Worm (Caenorhabditis elegans) whole organism, L4 larva: ENCODE results near the gene his-69.

ENCODE experiments used
- F44E2.7 ChIP-seq: fragments of 200-800 bp; sonication (Bioruptor generic); IDR thresholded peaks from 2 replicates; pipeline ENCODE4 v2.1.2; 2022; ENCODE audit warnings: missing genetic modification characterization, missing compliant biosample characterization
- T26A8.4 ChIP-seq: fragments of 200-800 bp; sonication (Bioruptor generic); IDR thresholded peaks from 2 replicates; pipeline ENCODE4 v1.3.6; 2022; ENCODE audit warnings: missing genetic modification characterization, missing compliant biosample characterization
- Y48G9A.11 ChIP-seq: fragments of 200-800 bp; sonication (Bioruptor generic); IDR thresholded peaks from 2 replicates; pipeline ENCODE4 v1.3.6; 2022; ENCODE audit warnings: missing genetic modification reagents, missing genetic modification characterization, missing compliant biosample characterization
- aha-1 ChIP-seq: fragments of 150-350 bp; peaks from one replicate; lab custom pipeline; 2014; ENCODE audit warnings: missing biosample characterization, missing genetic modification characterization
- attf-4 ChIP-seq: sonication (generic microtip); optimal IDR thresholded peaks from 3 replicates; lab custom pipeline; 2017; ENCODE audit warnings: missing biosample characterization, missing genetic modification characterization
- ceh-20 ChIP-seq: fragments of 200-800 bp; sonication (Bioruptor generic); IDR thresholded peaks from 2 replicates; pipeline ENCODE4 v1.3.6; 2022; ENCODE audit warnings: missing genetic modification reagents, missing genetic modification characterization, missing compliant biosample characterization
- ceh-28 ChIP-seq: fragments of 150-350 bp; optimal IDR thresholded peaks from 2 replicates; lab custom pipeline; 2014; ENCODE audit warnings: missing biosample characterization, missing genetic modification reagents, missing genetic modification characterization
- ceh-32 ChIP-seq: sonication (generic microtip); optimal IDR thresholded peaks from 2 replicates; lab custom pipeline; 2016; ENCODE audit warnings: mild to moderate bottlenecking, missing genetic modification characterization, missing compliant biosample characterization; ENCODE audit not compliant: poor library complexity
- ces-1 ChIP-seq: fragments of 150-350 bp; sonication (generic microtip); optimal IDR thresholded peaks from 4 replicates; lab custom pipeline; 2014; ENCODE audit warnings: missing biosample characterization, missing genetic modification reagents, missing genetic modification characterization
- cey-2 ChIP-seq: sonication (generic microtip); optimal IDR thresholded peaks from 3 replicates; lab custom pipeline; 2017; ENCODE audit warnings: missing genetic modification characterization, mild to moderate bottlenecking, missing compliant biosample characterization, antibody characterized with exemption, borderline replicate concordance; ENCODE audit not compliant: insufficient read depth
- ctbp-1 ChIP-seq: fragments of 200-800 bp; sonication (Bioruptor generic); IDR thresholded peaks from 2 replicates; pipeline ENCODE4 v1.3.6; 2022; ENCODE audit warnings: missing genetic modification reagents, missing genetic modification characterization, missing compliant biosample characterization
- daf-12 ChIP-seq: fragments of 150-350 bp; optimal IDR thresholded peaks from 2 replicates; lab custom pipeline; 2014; ENCODE audit warnings: missing biosample characterization, missing genetic modification reagents, missing genetic modification characterization
- daf-16 ChIP-seq, 3 experiments: sonication (generic microtip); optimal IDR thresholded peaks; 2 replicates each; lab custom pipeline; 2016 to 2017; ENCODE audit warnings: missing genetic modification characterization in 3 of 3, missing genetic modification reagents in 3 of 3, mild to moderate bottlenecking in 2 of 3, missing compliant biosample characterization in 2 of 3, missing biosample characterization in 1 of 3, moderate library complexity in 1 of 3
- daf-8 ChIP-seq: fragments of 200-800 bp; sonication (Bioruptor generic); IDR thresholded peaks from 2 replicates; pipeline ENCODE4 v1.3.6; 2022; ENCODE audit warnings: missing genetic modification characterization, missing compliant biosample characterization
- dmd-6 ChIP-seq: fragments of 200-800 bp; sonication (Bioruptor generic); IDR thresholded peaks from 2 replicates; pipeline ENCODE4 v1.3.6; 2022; ENCODE audit warnings: missing genetic modification reagents, missing genetic modification characterization, missing compliant biosample characterization
- dmd-8 ChIP-seq: fragments of 200-800 bp; sonication (Bioruptor generic); IDR thresholded peaks from 2 replicates; pipeline ENCODE4 v1.3.6; 2022; ENCODE audit warnings: missing genetic modification characterization, missing compliant biosample characterization
- duxl-1 ChIP-seq: sonication (generic microtip); optimal IDR thresholded peaks from 2 replicates; lab custom pipeline; 2016; ENCODE audit warnings: mild to moderate bottlenecking, missing genetic modification characterization, moderate library complexity, missing compliant biosample characterization; ENCODE audit not compliant: poor library complexity
- fkh-10 ChIP-seq: fragments of 150-350 bp; optimal IDR thresholded peaks from 2 replicates; lab custom pipeline; 2014; ENCODE audit warnings: missing biosample characterization, missing genetic modification reagents, missing genetic modification characterization
- gei-8 ChIP-seq: fragments of 200-800 bp; sonication (Bioruptor generic); optimal IDR thresholded peaks from 2 replicates; lab custom pipeline; 2018; ENCODE audit warnings: mild to moderate bottlenecking, missing genetic modification characterization, missing compliant biosample characterization
- lir-3 ChIP-seq: sonication (generic microtip); optimal IDR thresholded peaks from 2 replicates; lab custom pipeline; 2016; ENCODE audit warnings: mild to moderate bottlenecking, missing genetic modification characterization, missing compliant biosample characterization
- lsy-2 ChIP-seq, 2 experiments: fragments of 150-350 bp in 1 of 2; sonication (generic microtip) in 1 of 2; optimal IDR thresholded peaks; 2 replicates each; lab custom pipeline; 2014 to 2017; ENCODE audit warnings: missing biosample characterization in 2 of 2, missing genetic modification characterization in 2 of 2
- mdt-29 ChIP-seq: fragments of 200-800 bp; sonication (Bioruptor generic); IDR thresholded peaks from 2 replicates; pipeline ENCODE4 v1.3.6; 2022; ENCODE audit warnings: missing genetic modification reagents, missing genetic modification characterization, missing compliant biosample characterization
- mep-1 ChIP-seq: fragments of 150-350 bp; sonication (generic microtip); optimal IDR thresholded peaks from 3 replicates; lab custom pipeline; 2014; ENCODE audit warnings: missing biosample characterization, missing genetic modification characterization
- mes-2 ChIP-seq: sonication (generic microtip); optimal IDR thresholded peaks from 2 replicates; lab custom pipeline; 2016; ENCODE audit warnings: missing genotype, mild to moderate bottlenecking, missing genetic modification characterization, missing compliant biosample characterization; ENCODE audit not compliant: poor library complexity, severe bottlenecking
- nhr-25 ChIP-seq: sonication (generic microtip); optimal IDR thresholded peaks from 2 replicates; lab custom pipeline; 2017; ENCODE audit warnings: missing genetic modification characterization, mild to moderate bottlenecking, missing compliant biosample characterization, antibody characterized with exemption, moderate library complexity, borderline replicate concordance; ENCODE audit not compliant: insufficient read depth
- nhr-28 ChIP-seq: fragments of 150-350 bp; optimal IDR thresholded peaks from 2 replicates; lab custom pipeline; 2014; ENCODE audit warnings: missing biosample characterization, missing genetic modification characterization
- pqm-1 ChIP-seq: sonication (generic microtip); optimal IDR thresholded peaks from 2 replicates; lab custom pipeline; 2017; ENCODE audit warnings: missing biosample characterization, missing genetic modification characterization
- rbr-2 ChIP-seq: sonication (generic microtip); optimal IDR thresholded peaks from 2 replicates; lab custom pipeline; 2016; ENCODE audit warnings: missing genotype, missing genetic modification characterization, missing compliant biosample characterization
- saeg-2 ChIP-seq: fragments of 200-800 bp; sonication (Bioruptor generic); IDR thresholded peaks from 2 replicates; pipeline ENCODE4 v1.3.6; 2022; ENCODE audit warnings: missing genetic modification reagents, missing genetic modification characterization, missing compliant biosample characterization
- set-16 ChIP-seq: fragments of 200-800 bp; sonication (Bioruptor generic); IDR thresholded peaks from 2 replicates; pipeline ENCODE4 v1.3.6; 2022; ENCODE audit warnings: missing genetic modification reagents, missing genetic modification characterization, missing compliant biosample characterization
- snpc-4 ChIP-seq: fragments of 150-350 bp; optimal IDR thresholded peaks from 2 replicates; lab custom pipeline; 2014; ENCODE audit warnings: missing biosample characterization, missing genetic modification characterization
- spr-1 ChIP-seq: sonication (generic microtip); optimal IDR thresholded peaks from 2 replicates; lab custom pipeline; 2016; ENCODE audit warnings: mild to moderate bottlenecking, missing genetic modification characterization, missing compliant biosample characterization
- tra-1 ChIP-seq: fragments of 200-800 bp; sonication (Bioruptor generic); IDR thresholded peaks from 2 replicates; pipeline ENCODE4 v1.3.6; 2022; ENCODE audit warnings: missing genetic modification reagents, missing genetic modification characterization, missing compliant biosample characterization
- unc-62 ChIP-seq, 3 experiments: fragments of 150-350 bp in 1 of 3; sonication (generic microtip); optimal IDR thresholded peaks in 2 of 3; peaks in 1 of 3; 1 replicate in 1 of 3; 2 replicates in 2 of 3; lab custom pipeline; 2014 to 2017; ENCODE audit warnings: missing biosample characterization in 3 of 3, missing genetic modification characterization in 3 of 3, missing genetic modification reagents in 3 of 3, missing genotype in 1 of 3
- zip-11 ChIP-seq: fragments of 200-800 bp; sonication (Bioruptor generic); IDR thresholded peaks from 2 replicates; pipeline ENCODE4 v1.3.6; 2022; ENCODE audit warnings: missing genetic modification characterization, missing compliant biosample characterization

The his-69 gene

ce11 chrIII:4087064-4087463 lies 28.5 kb upstream of the his-69 start:
- TF ChIP-seq aha-1 (tag; lab: Kevin White, UChicago) (peak; percentile 80), spr-1 (tag; lab: Kevin White, UChicago) (no peak)

ce11 chrIII:4086536-4086935 lies 28.0 kb upstream of the his-69 start, which contains the start of gene kin-19:
kin-19 (minus strand) TSS chrIII:4086636.
- TF ChIP-seq ceh-28 (tag; lab: Kevin White, UChicago) (no peak), dmd-8 (GFP tag; lab: Robert Waterston, UW) (no peak), F44E2.7 (GFP tag; lab: Robert Waterston, UW) (no peak), lir-3 (tag; lab: Kevin White, UChicago) (no peak), zip-11 (GFP tag; lab: Robert Waterston, UW) (no peak), attf-4 (tag; lab: Kevin White, UChicago) (no peak), mdt-29 (no peak), nhr-28 (tag; lab: Kevin White, UChicago) (no peak), tra-1 (GFP tag; lab: Robert Waterston, UW) (no peak), ceh-32 (tag; lab: Kevin White, UChicago) (no peak)

- peak; percentile 92 for TF ChIP-seq aha-1 (tag; lab: Kevin White, UChicago)
- TF ChIP-seq ceh-32 (tag; lab: Kevin White, UChicago): no peak
- 0 out of 2 replicates have a peak, but pooled peaks have one; percentile 3 for TF ChIP-seq T26A8.4 (GFP tag; lab: Robert Waterston, UW)
Observed at ce11 chrIII:4085657-4086056, 27.1 kb upstream of the his-69 start.

- TF ChIP-seq duxl-1 (tag; lab: Kevin White, UChicago) (peak; percentile 4), daf-12 (tag; lab: Kevin White, UChicago) (no peak), aha-1 (tag; lab: Kevin White, UChicago) (peak; percentile 94), ceh-20 (GFP tag; lab: Robert Waterston, UW) (no peak), daf-8 (GFP tag; lab: Robert Waterston, UW) (no peak)
Observed at ce11 chrIII:4083429-4083828, 24.9 kb upstream of the his-69 start.

ce11 chrIII:4070239-4070638 lies 11.7 kb upstream of the his-69 start:
- TF ChIP-seq rbr-2 (peak; percentile 22), ces-1 (peak; percentile 54), fkh-10 (no peak)

ce11 chrIII:4068120-4068519 lies 9.6 kb upstream of the his-69 start:
- TF ChIP-seq mep-1 (no peak), set-16 (GFP tag; lab: Robert Waterston, UW) (peak; percentile 51)

- TF ChIP-seq fkh-10: peak; percentile 39
- TF ChIP-seq pqm-1: no peak
- TF ChIP-seq unc-62 (GFP tag; optimal IDR thresholded peaks at IDR 0.05 in 1 of 2; lab: Kevin White, UChicago): no peak
- TF ChIP-seq unc-62 (tag; optimal IDR thresholded peaks at IDR 0.05; lab: Kevin White, UChicago): no peak
Observed at ce11 chrIII:4066333-4066732, 7.8 kb upstream of the his-69 start, which contains the start of gene unc-79. unc-79 (plus strand) TSS chrIII:4066633.

- TF ChIP-seq ceh-20 (GFP tag; lab: Robert Waterston, UW) (peak; percentile 40; the same call in 1 of the 2 replicates), Y48G9A.11 (GFP tag; lab: Robert Waterston, UW) (no peak), mes-2 (peak; percentile 49), gei-8 (GFP tag; lab: Kevin White, UChicago) (no peak), lsy-2 (tag; optimal IDR thresholded peaks at IDR 0.05; lab: Kevin White, UChicago) (peak; percentile 46 to 48), set-16 (GFP tag; lab: Robert Waterston, UW) (peak; percentile 72), unc-62 (GFP tag; optimal IDR thresholded peaks at IDR 0.05 in 1 of 2; lab: Kevin White, UChicago) (peak in 1 of 2 experiments; percentile 79), unc-62 (tag; optimal IDR thresholded peaks at IDR 0.05; lab: Kevin White, UChicago) (no peak), saeg-2 (GFP tag; lab: Robert Waterston, UW) (no peak), ctbp-1 (GFP tag; lab: Robert Waterston, UW) (0 out of 2 replicates have a peak, but pooled peaks have one; percentile 50), daf-16 (GFP tag; optimal IDR thresholded peaks at IDR 0.05; lab: Kevin White, UChicago) (no peak), daf-16 (tag; optimal IDR thresholded peaks at IDR 0.05; lab: Kevin White, UChicago) (no peak), cey-2 (tag; lab: Kevin White, UChicago) (no peak), snpc-4 (tag; lab: Kevin White, UChicago) (no peak), mep-1 (peak; percentile 54), nhr-25 (no peak), dmd-6 (GFP tag; lab: Robert Waterston, UW) (0 out of 2 replicates have a peak, but pooled peaks have one; percentile 7), aha-1 (tag; lab: Kevin White, UChicago) (peak; percentile 80)
Observed at ce11 chrIII:4063724-4064123, 5.2 kb upstream of the his-69 start.
